Worm (Caenorhabditis elegans) whole organism, mixed stage, embryonic: Measurements from ENCODE around the gene Y17G9B.5.

ENCODE experiments used
- cnd-1 ChIP-seq: fragments of 200-800 bp; sonication (Bioruptor generic); optimal IDR thresholded peaks from 2 replicates; lab custom pipeline; 2018; ENCODE audit warnings: mild to moderate bottlenecking, missing genetic modification characterization, missing compliant biosample characterization
- elt-1 ChIP-seq: sonication (generic microtip); optimal IDR thresholded peaks from 2 replicates; lab custom pipeline; 2017; ENCODE audit warnings: missing genetic modification characterization, mild to moderate bottlenecking, missing compliant biosample characterization, antibody characterized with exemption, moderate library complexity, borderline replicate concordance; ENCODE audit not compliant: insufficient read depth
- elt-3 ChIP-seq: fragments of 150-350 bp; optimal IDR thresholded peaks from 2 replicates; lab custom pipeline; 2014; ENCODE audit warnings: missing biosample characterization, missing genetic modification characterization
- ham-2 ChIP-seq: fragments of 200-800 bp; sonication (Bioruptor generic); optimal IDR thresholded peaks from 2 replicates; lab custom pipeline; 2018; ENCODE audit warnings: mild to moderate bottlenecking, missing genetic modification characterization, missing compliant biosample characterization
- nhr-12 ChIP-seq: fragments of 150-350 bp; optimal IDR thresholded peaks from 2 replicates; lab custom pipeline; 2014; ENCODE audit warnings: missing biosample characterization, missing genetic modification characterization
- nhr-237 ChIP-seq: fragments of 150-350 bp; optimal IDR thresholded peaks from 2 replicates; lab custom pipeline; 2014; ENCODE audit warnings: missing biosample characterization, missing genetic modification characterization
- nhr-76 ChIP-seq: sonication (generic microtip); optimal IDR thresholded peaks from 2 replicates; lab custom pipeline; 2017; ENCODE audit warnings: missing biosample characterization, missing genetic modification characterization
- sem-2 ChIP-seq: fragments of 200-800 bp; sonication (Bioruptor generic); optimal IDR thresholded peaks from 2 replicates; lab custom pipeline; 2018; ENCODE audit warnings: mild to moderate bottlenecking, missing genetic modification characterization, missing compliant biosample characterization
- unc-62 ChIP-seq: fragments of 150-350 bp; optimal IDR thresholded peaks from 2 replicates; lab custom pipeline; 2014; ENCODE audit warnings: missing biosample characterization, missing genetic modification reagents, missing genetic modification characterization

- TF ChIP-seq nhr-76 (tag; lab: Kevin White, UChicago), result no peak
- TF ChIP-seq elt-1 (tag; lab: Kevin White, UChicago), result no peak
- TF ChIP-seq elt-3 (tag; lab: Kevin White, UChicago), result no peak
- TF ChIP-seq sem-2 (GFP tag; lab: Kevin White, UChicago), result no peak
- no peak for TF ChIP-seq unc-62 (GFP tag; lab: Kevin White, UChicago)
- TF ChIP-seq ham-2 (GFP tag; lab: Kevin White, UChicago), result no peak
- TF ChIP-seq cnd-1 (tag; lab: Kevin White, UChicago), result no peak
- TF ChIP-seq nhr-12, result no peak
- TF ChIP-seq nhr-237 (tag; lab: Kevin White, UChicago), result no peak
Observed at ce11 chrIV:4723687-4724086, 26.4 kb upstream of the Y17G9B.5 start.
